Fruit fly (Drosophila melanogaster) ovary, adult (tissue): Measurements from ENCODE around the gene CG12439.

Source experiments
- CG17801 ChIP-seq: fragments of 200-800 bp; optimal IDR thresholded peaks from 2 replicates; lab custom pipeline; 2019; ENCODE audit warnings: missing biosample characterization, mild to moderate bottlenecking, missing genetic modification characterization, moderate library complexity; ENCODE audit not compliant: partially characterized antibody

CG12439 gene

dm6 chr2L:9076821-9077220, at the start of gene CG12439:
CG12439 (plus strand) TSS chr2L:9077121.
- no peak for TF ChIP-seq CG17801 (GFP tag; lab: Kevin White, UChicago)

dm6 chr2L:9031736-9032135, 45.2 kb upstream of the CG12439 start, which contains the start of gene CG9582:
CG9582 (minus strand) TSS chr2L:9031836.
- no peak for TF ChIP-seq CG17801 (GFP tag; lab: Kevin White, UChicago)

- no peak for TF ChIP-seq CG17801 (GFP tag; lab: Kevin White, UChicago)
Measured at dm6 chr2L:9067124-9067523, 9.8 kb upstream of the CG12439 start.

- no peak for TF ChIP-seq CG17801 (GFP tag; lab: Kevin White, UChicago)
Measured at dm6 chr2L:9071094-9071612, 5.8 kb upstream of the CG12439 start, which contains the start of gene DIP-zeta. DIP-zeta (minus strand) TSS chr2L:9071164.

DNA sequence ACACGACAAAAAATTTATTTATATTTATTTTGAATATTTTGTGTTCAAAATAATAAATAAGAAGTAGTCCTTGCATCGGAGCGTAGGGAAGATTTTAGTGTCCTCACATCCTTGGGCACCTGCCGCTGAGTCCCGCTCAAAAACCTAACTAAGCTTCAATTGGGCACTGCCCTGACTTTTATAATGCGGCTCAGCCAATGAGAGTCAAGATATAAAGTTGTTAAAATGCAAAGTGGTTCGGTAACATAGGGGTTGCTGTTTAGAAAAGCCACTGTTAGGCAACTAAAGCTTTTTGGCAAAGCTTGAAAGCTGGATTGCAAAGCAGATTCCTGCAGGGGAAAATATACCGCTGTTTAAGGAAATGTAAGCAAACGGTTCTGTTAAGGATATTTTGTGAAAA, 5.8 kb downstream of the CG12439 start:
- TF ChIP-seq CG17801 (GFP tag; lab: Kevin White, UChicago): no peak

dm6 chr2L:9083807-9084206, 6.9 kb downstream of the CG12439 start, which contains the start of gene Toll-4:
Toll-4 (plus strand) TSS chr2L:9084107.
- no peak for TF ChIP-seq CG17801 (GFP tag; lab: Kevin White, UChicago)

- TF ChIP-seq CG17801 (GFP tag; lab: Kevin White, UChicago): no peak
Measured at dm6 chr2L:9089543-9090088, 12.7 kb downstream of the CG12439 start.

- no peak for TF ChIP-seq CG17801 (GFP tag; lab: Kevin White, UChicago)
Measured at dm6 chr2L:9097263-9097662, 20.3 kb downstream of the CG12439 start, which contains the start of gene CG31609. CG31609 (plus strand) TSS chr2L:9097563.

dm6 chr2L:9111514-9111913, 34.6 kb downstream of the CG12439 start, which contains the start of gene Or30a:
Or30a (plus strand) TSS chr2L:9111814.
- TF ChIP-seq CG17801 (GFP tag; lab: Kevin White, UChicago): no peak

DNA sequence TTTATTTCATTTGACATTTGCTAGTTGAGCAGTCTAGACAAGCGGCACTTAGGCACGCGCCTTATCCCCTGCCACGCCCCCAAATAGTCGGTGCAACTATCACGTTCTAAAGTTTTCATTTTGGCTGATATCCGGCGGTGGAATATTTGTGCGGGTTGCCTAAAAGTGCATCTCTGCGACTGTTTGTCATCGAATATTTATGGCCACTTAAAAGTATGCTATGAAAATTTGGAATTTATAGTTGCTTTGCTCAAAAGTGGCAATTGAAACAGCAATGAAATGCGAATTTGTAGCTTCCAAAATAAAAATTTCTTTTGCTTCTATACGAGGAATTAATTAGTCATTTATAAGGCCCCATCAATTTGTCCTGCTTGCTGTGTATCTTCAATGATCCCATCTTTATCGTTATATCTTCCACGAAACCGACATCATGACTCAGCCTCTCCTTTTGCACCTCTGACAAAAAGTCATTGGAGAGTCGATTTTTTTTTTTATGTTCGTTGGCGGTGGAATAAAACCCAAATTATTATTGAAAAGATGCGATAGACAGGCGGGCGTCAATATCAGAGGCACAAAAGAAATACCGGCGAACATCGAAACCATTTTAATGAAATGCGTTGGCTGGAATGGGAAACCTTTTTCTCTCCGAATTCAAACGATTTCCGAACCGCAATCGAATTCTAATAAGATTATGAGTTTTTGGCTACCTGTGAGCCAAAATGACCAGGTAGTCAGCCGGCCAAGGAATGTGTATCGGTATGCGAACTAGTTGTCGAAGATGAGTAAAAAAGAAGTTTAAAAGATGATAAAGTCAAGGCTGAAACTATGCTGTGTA, 43.8 kb downstream of the CG12439 start:
- no peak for TF ChIP-seq CG17801 (GFP tag; lab: Kevin White, UChicago)

DNA sequence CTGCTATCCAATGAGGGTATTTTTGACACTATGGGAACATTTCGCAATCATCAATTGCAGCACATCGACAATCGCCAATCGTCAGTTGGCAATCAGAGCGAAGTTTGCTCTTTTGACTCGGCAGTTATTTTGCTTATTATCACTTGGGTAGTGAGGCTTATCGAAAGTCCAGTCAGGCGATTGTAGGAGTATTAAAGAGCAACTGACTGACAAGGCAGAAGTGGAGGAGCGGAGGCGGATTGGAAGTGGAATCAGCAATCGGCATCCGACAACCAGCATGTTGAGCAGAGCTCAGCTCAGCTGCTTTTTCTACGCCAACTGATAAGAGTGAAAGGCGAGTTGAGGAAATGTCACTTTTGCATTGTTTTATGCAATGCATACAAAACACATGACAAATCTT, 45.5 kb downstream of the CG12439 start:
- TF ChIP-seq CG17801 (GFP tag; lab: Kevin White, UChicago): no peak

- TF ChIP-seq CG17801 (GFP tag; lab: Kevin White, UChicago): no peak
Measured at dm6 chr2L:9123707-9124106, 46.8 kb downstream of the CG12439 start.

- TF ChIP-seq CG17801 (GFP tag; lab: Kevin White, UChicago): no peak
Measured at dm6 chr2L:9124448-9124847, 47.5 kb downstream of the CG12439 start.

- TF ChIP-seq CG17801 (GFP tag; lab: Kevin White, UChicago): peak; percentile 8
Measured at dm6 chr2L:9125418-9125928, 48.6 kb downstream of the CG12439 start, which contains the start of gene CG32982. CG32982 (plus strand) TSS chr2L:9125737.

DNA sequence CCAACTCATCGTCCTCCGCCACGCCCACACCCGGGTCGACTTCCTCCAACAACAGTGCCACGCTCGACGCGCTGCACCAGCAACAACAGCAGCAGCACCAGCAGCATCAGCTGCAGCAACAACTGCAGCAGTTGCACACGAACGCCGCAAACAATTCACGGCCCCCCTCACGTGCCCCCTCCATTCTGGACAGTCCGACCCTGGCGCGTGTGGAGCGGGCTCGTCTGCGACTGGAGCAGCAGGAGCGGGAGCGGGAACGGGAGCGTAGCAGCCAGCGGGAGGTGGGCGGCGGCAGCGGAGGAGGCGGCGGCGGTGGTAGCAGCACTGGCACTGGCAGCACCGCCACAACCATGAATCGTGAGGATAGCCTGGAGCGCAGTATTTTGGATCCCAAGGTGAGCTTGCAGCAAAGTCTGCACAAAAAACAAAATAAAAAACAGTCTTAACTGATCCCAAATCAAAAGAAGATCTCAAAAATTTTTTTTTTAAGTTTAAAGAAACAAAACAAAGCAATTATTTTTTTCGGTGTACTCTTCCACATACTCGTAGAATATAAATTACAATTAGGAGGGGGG, 50.2 kb downstream of the CG12439 start:
- TF ChIP-seq CG17801 (GFP tag; lab: Kevin White, UChicago): no peak
